Worm (Caenorhabditis elegans) whole organism, midembryonic: Measurements from ENCODE around the gene istr-1.

Experiments used
- cog-1 ChIP-seq: sonication (generic microtip); optimal IDR thresholded peaks from 2 replicates; lab custom pipeline; 2016; ENCODE audit warnings: missing genetic modification characterization, missing compliant biosample characterization
- flt-1 ChIP-seq: fragments of 200-800 bp; sonication (Bioruptor generic); IDR thresholded peaks from 2 replicates; pipeline ENCODE4 v1.3.6; 2022; ENCODE audit warnings: missing genetic modification characterization, missing compliant biosample characterization
- klf-2 ChIP-seq: fragments of 200-800 bp; sonication (Bioruptor generic); conservative IDR thresholded peaks from 2 replicates; pipeline ENCODE4 v1.3.6; 2022; ENCODE audit warnings: missing genetic modification reagents, missing genetic modification characterization, missing compliant biosample characterization
- med-1 ChIP-seq: sonication (generic microtip); optimal IDR thresholded peaks from 2 replicates; lab custom pipeline; 2017; ENCODE audit warnings: missing genetic modification characterization, mild to moderate bottlenecking, missing compliant biosample characterization, antibody characterized with exemption, missing genetic modification reagents; ENCODE audit not compliant: insufficient read depth
- ref-1 ChIP-seq: fragments of 200-800 bp; sonication (Bioruptor generic); conservative IDR thresholded peaks from 2 replicates; pipeline ENCODE4 v1.3.6; 2022; ENCODE audit warnings: missing genetic modification reagents, missing genetic modification characterization, missing compliant biosample characterization
- tab-1 ChIP-seq: fragments of 200-800 bp; sonication (Bioruptor generic); IDR thresholded peaks from 2 replicates; pipeline ENCODE4 v1.3.6; 2022; ENCODE audit warnings: missing genetic modification characterization, missing compliant biosample characterization
- ztf-29 ChIP-seq: fragments of 200-800 bp; sonication (Bioruptor generic); IDR thresholded peaks from 2 replicates; pipeline ENCODE4 v1.3.6; 2022; ENCODE audit warnings: missing genetic modification reagents, missing genetic modification characterization, missing compliant biosample characterization

DNA sequence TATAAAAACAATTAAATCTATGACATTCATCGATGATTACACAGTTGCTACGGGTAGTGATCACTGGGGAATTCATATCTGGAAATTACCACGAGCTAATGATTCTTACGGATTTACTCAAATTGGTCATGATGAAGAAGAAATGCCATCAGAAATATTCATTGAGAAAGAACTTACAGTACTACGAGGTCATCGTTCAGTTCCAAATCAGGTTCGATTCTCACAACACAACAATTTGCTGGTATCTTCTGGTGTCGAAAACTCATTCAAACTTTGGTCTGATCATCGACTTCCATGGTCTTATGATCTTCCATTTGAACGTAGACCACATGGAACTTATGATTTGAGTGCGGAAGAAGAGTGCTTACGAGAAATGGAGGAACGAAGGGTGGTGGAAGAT lies 8.9 kb downstream of the istr-1 start:
- TF ChIP-seq tab-1 (GFP tag; lab: Robert Waterston, UW) (no peak), ref-1 (GFP tag; lab: Robert Waterston, UW) (no peak), med-1 (GFP tag; lab: Kevin White, UChicago) (no peak), klf-2 (no peak), flt-1 (GFP tag; lab: Robert Waterston, UW) (no peak), ztf-29 (GFP tag; lab: Robert Waterston, UW) (no peak), cog-1 (tag; lab: Kevin White, UChicago) (no peak)
